Worm (Caenorhabditis elegans) whole organism, L4/young adult: ENCODE data around the gene cest-2.2.

Experiments used
- W03F9.2 ChIP-seq: fragments of 150-350 bp; optimal IDR thresholded peaks from 2 replicates; lab custom pipeline; 2014; ENCODE audit warnings: missing biosample characterization, missing genetic modification characterization
- him-1 ChIP-seq: sonication (generic microtip); optimal IDR thresholded peaks from 2 replicates; lab custom pipeline; 2016; ENCODE audit warnings: missing genotype, missing genetic modification reagents, missing genetic modification characterization, missing compliant biosample characterization

ce11 chrV:14150966-14151365 lies 24.2 kb downstream of the cest-2.2 start:
- TF ChIP-seq W03F9.2, result no peak
- no peak for TF ChIP-seq him-1 (tag; lab: Kevin White, UChicago)
